Worm (Caenorhabditis elegans) whole organism, L3 larva: ENCODE results near the gene enol-1.

Experiments
- R02D3.7 ChIP-seq: fragments of 150-350 bp; optimal IDR thresholded peaks from 2 replicates; lab custom pipeline; 2014; ENCODE audit warnings: missing biosample characterization, missing genetic modification characterization
- ZK546.5 ChIP-seq: sonication (generic microtip); optimal IDR thresholded peaks from 2 replicates; lab custom pipeline; 2017; ENCODE audit warnings: missing biosample characterization, missing genetic modification characterization
- aly-2 ChIP-seq: fragments of 150-350 bp; optimal IDR thresholded peaks from 2 replicates; lab custom pipeline; 2014; ENCODE audit warnings: missing biosample characterization, missing genetic modification characterization
- ceh-16 ChIP-seq: sonication (generic microtip); optimal IDR thresholded peaks from 2 replicates; lab custom pipeline; 2017; ENCODE audit warnings: missing biosample characterization, missing genetic modification characterization
- ceh-82 ChIP-seq: fragments of 150-350 bp; optimal IDR thresholded peaks from 2 replicates; lab custom pipeline; 2014; ENCODE audit warnings: missing biosample characterization, missing genetic modification characterization
- daf-12 ChIP-seq: fragments of 150-350 bp; optimal IDR thresholded peaks from 2 replicates; lab custom pipeline; 2014; ENCODE audit warnings: missing biosample characterization, missing genetic modification reagents, missing genetic modification characterization
- elt-1 ChIP-seq: fragments of 150-350 bp; optimal IDR thresholded peaks from 2 replicates; lab custom pipeline; 2014; ENCODE audit warnings: missing biosample characterization, missing genetic modification characterization
- elt-2 ChIP-seq: sonication (generic microtip); optimal IDR thresholded peaks from 2 replicates; lab custom pipeline; 2016; ENCODE audit warnings: missing genetic modification reagents, mild to moderate bottlenecking, missing genetic modification characterization, missing compliant biosample characterization
- eor-1 ChIP-seq, 2 experiments: fragments of 150-350 bp; optimal IDR thresholded peaks; 2 replicates each; lab custom pipeline; 2014 to 2018; ENCODE audit warnings: missing biosample characterization in 2 of 2, missing genetic modification characterization in 2 of 2
- fkh-10 ChIP-seq: sonication (generic microtip); optimal IDR thresholded peaks from 2 replicates; lab custom pipeline; 2017; ENCODE audit warnings: missing biosample characterization, missing genetic modification reagents, missing genetic modification characterization
- fkh-2 ChIP-seq: fragments of 150-350 bp; optimal IDR thresholded peaks from 2 replicates; lab custom pipeline; 2014; ENCODE audit warnings: missing biosample characterization, missing genetic modification reagents, missing genetic modification characterization
- fos-1 ChIP-seq: fragments of 150-350 bp; optimal IDR thresholded peaks from 2 replicates; lab custom pipeline; 2014; ENCODE audit warnings: missing biosample characterization, missing genetic modification characterization
- jun-1 ChIP-seq: fragments of 150-350 bp; optimal IDR thresholded peaks from 2 replicates; lab custom pipeline; 2014; ENCODE audit warnings: missing biosample characterization, missing genetic modification reagents, missing genetic modification characterization
- lin-15B ChIP-seq: fragments of 150-350 bp; optimal IDR thresholded peaks from 2 replicates; lab custom pipeline; 2014; ENCODE audit warnings: missing biosample characterization, missing genetic modification characterization
- lin-39 ChIP-seq: fragments of 150-350 bp; optimal IDR thresholded peaks from 2 replicates; lab custom pipeline; 2018; ENCODE audit warnings: missing biosample characterization, missing genetic modification reagents, missing genetic modification characterization
- lsy-12 ChIP-seq: sonication (generic microtip); optimal IDR thresholded peaks from 2 replicates; lab custom pipeline; 2016; ENCODE audit warnings: mild to moderate bottlenecking, missing genetic modification characterization, missing compliant biosample characterization
- mml-1 ChIP-seq: fragments of 150-350 bp; sonication (generic microtip); optimal IDR thresholded peaks from 3 replicates; lab custom pipeline; 2014; ENCODE audit warnings: missing biosample characterization, missing genetic modification characterization
- nfya-1 ChIP-seq: sonication (generic microtip); optimal IDR thresholded peaks from 2 replicates; lab custom pipeline; 2017; ENCODE audit warnings: missing genetic modification characterization, mild to moderate bottlenecking, missing compliant biosample characterization, antibody characterized with exemption, moderate library complexity; ENCODE audit not compliant: insufficient read depth
- nhr-11 ChIP-seq: fragments of 150-350 bp; optimal IDR thresholded peaks from 2 replicates; lab custom pipeline; 2014; ENCODE audit warnings: missing biosample characterization, missing genetic modification characterization
- nhr-12 ChIP-seq: fragments of 150-350 bp; optimal IDR thresholded peaks from 2 replicates; lab custom pipeline; 2014; ENCODE audit warnings: missing biosample characterization, missing genetic modification characterization
- nhr-23 ChIP-seq: fragments of 150-350 bp; optimal IDR thresholded peaks from 2 replicates; lab custom pipeline; 2014; ENCODE audit warnings: missing biosample characterization, missing genetic modification reagents, missing genetic modification characterization
- nhr-237 ChIP-seq: fragments of 150-350 bp; optimal IDR thresholded peaks from 2 replicates; lab custom pipeline; 2014; ENCODE audit warnings: missing biosample characterization, missing genetic modification characterization
- nhr-25 ChIP-seq: sonication (generic microtip); optimal IDR thresholded peaks from 2 replicates; lab custom pipeline; 2017; ENCODE audit warnings: missing biosample characterization, missing genetic modification characterization
- nhr-43 ChIP-seq: sonication (generic microtip); optimal IDR thresholded peaks from 2 replicates; lab custom pipeline; 2016; ENCODE audit warnings: mild to moderate bottlenecking, missing genetic modification characterization, missing compliant biosample characterization; ENCODE audit not compliant: poor library complexity, severe bottlenecking
- nhr-67 ChIP-seq: fragments of 150-350 bp; optimal IDR thresholded peaks from 2 replicates; lab custom pipeline; 2014; ENCODE audit warnings: missing biosample characterization, missing genetic modification characterization
- pha-4 ChIP-seq: fragments of 150-350 bp; optimal IDR thresholded peaks from 2 replicates; lab custom pipeline; 2014; ENCODE audit warnings: missing biosample characterization, missing genetic modification reagents, missing genetic modification characterization
- pqm-1 ChIP-seq: fragments of 150-350 bp; optimal IDR thresholded peaks from 2 replicates; lab custom pipeline; 2017; ENCODE audit warnings: missing biosample characterization, missing genetic modification characterization, inconsistent platforms
- sea-2 ChIP-seq: fragments of 150-350 bp; sonication (generic microtip); optimal IDR thresholded peaks from 4 replicates; lab custom pipeline; 2014; ENCODE audit warnings: missing biosample characterization, missing genetic modification reagents, missing genetic modification characterization
- unc-39 ChIP-seq: sonication (generic microtip); optimal IDR thresholded peaks from 4 replicates; lab custom pipeline; 2017; ENCODE audit warnings: missing biosample characterization, missing genetic modification characterization
- unc-62 ChIP-seq: fragments of 150-350 bp; sonication (generic microtip); optimal IDR thresholded peaks from 4 replicates; lab custom pipeline; 2014; ENCODE audit warnings: missing biosample characterization, missing genetic modification reagents, missing genetic modification characterization
- zag-1 ChIP-seq: fragments of 150-350 bp; optimal IDR thresholded peaks from 2 replicates; lab custom pipeline; 2014; ENCODE audit warnings: missing biosample characterization, missing genetic modification characterization
- ztf-4 ChIP-seq: fragments of 150-350 bp; optimal IDR thresholded peaks from 2 replicates; lab custom pipeline; 2014; ENCODE audit warnings: missing biosample characterization, missing genetic modification characterization

Gene enol-1

DNA sequence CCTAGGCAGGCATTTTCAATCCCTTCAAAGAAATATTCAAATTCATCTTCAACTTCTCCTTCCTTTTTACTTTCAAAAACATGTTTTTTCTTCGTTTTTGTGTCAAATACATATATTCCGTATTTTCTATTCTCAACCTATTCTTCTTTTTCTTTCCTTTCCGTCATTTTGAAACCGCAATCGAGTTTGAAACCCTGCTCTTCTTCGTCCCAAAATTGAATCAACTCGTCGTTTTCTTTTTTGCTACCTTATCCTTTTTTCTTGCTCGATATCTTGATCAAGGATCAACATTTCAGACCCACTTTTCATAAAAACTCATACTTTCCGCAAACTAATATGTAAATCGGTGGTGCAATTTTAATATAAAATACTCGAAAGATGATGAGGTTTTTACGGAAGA is 14.4 kb downstream of the enol-1 start:
- TF ChIP-seq fkh-10 = peak; percentile 68
- no peak for TF ChIP-seq lin-39
- no peak for TF ChIP-seq elt-2 (tag; lab: Kevin White, UChicago)
- TF ChIP-seq, all 47 proteins: peak for 1

DNA sequence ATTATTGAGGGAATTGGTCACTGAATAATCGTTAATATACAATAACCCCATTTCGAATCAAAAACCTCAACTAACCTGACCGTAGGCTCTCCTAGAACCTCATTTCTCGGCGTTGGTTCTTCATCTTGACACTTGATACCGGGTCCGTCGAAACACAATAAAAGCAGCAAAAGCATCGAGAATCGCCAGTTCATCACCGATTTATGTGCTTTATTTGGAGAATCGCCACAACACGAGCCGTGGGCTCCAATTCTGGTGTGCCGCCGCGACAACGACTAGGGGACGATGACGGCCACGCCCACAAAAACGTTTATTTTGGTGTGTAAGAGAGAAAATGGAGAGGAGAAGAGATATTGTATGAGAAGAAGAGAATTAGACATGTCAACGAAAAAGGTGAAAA is 16.6 kb downstream of the enol-1 start, which contains the start of gene cutl-15:
Gene cutl-15 (minus strand): TSS at position 298 of the 400 bp plus-strand sequence.
- TF ChIP-seq jun-1 (tag; lab: Kevin White, UChicago) (no peak), nhr-237 (tag; lab: Kevin White, UChicago) (no peak), pqm-1 (tag; lab: Kevin White, UChicago) (no peak), nhr-67 (tag; lab: Kevin White, UChicago) (no peak)

DNA sequence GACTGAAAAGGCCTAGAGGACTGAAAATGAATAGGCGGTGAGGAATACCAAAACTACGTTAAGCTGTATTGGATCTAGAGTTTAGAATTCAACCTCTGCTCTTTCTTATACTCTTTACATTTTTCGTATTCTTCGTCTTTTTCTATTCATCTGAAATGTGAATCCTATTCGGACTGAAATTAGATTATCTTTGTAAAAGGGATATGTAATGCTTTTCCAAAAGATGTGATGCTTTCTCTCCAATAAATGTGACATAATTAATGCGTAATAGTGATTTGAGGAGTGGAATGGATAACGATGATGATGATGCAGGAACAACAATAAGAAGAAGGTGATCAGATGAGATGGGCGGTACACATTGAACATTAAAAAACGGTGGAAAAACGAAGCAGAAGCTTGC is 17.8 kb downstream of the enol-1 start:
- TF ChIP-seq unc-62 (GFP tag; lab: Kevin White, UChicago) (no peak), sea-2 (GFP tag; lab: Kevin White, UChicago) (no peak), elt-2 (tag; lab: Kevin White, UChicago) (no peak), nhr-11 (no peak), nhr-12 (tag; lab: Kevin White, UChicago) (no peak), nfya-1 (tag; lab: Kevin White, UChicago) (no peak), R02D3.7 (tag; lab: Kevin White, UChicago) (no peak), lin-39 (no peak)
- TF ChIP-seq, all 47 proteins: peak for 0

DNA sequence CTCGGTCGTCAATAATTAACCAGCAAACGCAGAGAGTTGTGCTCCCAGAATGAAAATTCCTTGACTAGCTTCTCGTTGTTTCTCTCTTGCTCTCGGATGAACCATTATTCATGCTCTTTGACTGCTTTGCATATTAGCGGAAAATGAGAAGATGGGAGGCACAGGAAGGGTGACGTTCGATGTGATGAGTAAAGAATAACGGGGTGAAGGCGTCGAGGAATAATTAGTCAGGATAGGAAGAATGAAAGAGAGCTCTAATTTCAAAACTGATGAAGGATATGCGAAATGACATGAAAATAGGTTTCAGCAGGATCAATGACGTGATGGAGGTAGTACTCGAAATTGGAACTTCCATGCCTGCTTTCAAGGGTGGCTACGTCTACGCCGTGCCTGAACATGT is 20.5 kb downstream of the enol-1 start:
- no peak for TF ChIP-seq ceh-16 (tag; lab: Kevin White, UChicago)
- no peak for TF ChIP-seq ZK546.5
- no peak for TF ChIP-seq nhr-23 (tag; lab: Kevin White, UChicago)
- TF ChIP-seq unc-62 (GFP tag; lab: Kevin White, UChicago) = no peak
- TF ChIP-seq ceh-82 (tag; lab: Kevin White, UChicago) = no peak
- no peak for TF ChIP-seq ztf-4 (tag; lab: Kevin White, UChicago)
- TF ChIP-seq eor-1 (tag; optimal IDR thresholded peaks at IDR 0.05; lab: Kevin White, UChicago) = no peak
- TF ChIP-seq fkh-10 = no peak
- TF ChIP-seq R02D3.7 (tag; lab: Kevin White, UChicago) = no peak
- TF ChIP-seq pqm-1 (tag; lab: Kevin White, UChicago) = no peak
- no peak for TF ChIP-seq nhr-237 (tag; lab: Kevin White, UChicago)
- no peak for TF ChIP-seq fkh-2 (tag; lab: Kevin White, UChicago)

DNA sequence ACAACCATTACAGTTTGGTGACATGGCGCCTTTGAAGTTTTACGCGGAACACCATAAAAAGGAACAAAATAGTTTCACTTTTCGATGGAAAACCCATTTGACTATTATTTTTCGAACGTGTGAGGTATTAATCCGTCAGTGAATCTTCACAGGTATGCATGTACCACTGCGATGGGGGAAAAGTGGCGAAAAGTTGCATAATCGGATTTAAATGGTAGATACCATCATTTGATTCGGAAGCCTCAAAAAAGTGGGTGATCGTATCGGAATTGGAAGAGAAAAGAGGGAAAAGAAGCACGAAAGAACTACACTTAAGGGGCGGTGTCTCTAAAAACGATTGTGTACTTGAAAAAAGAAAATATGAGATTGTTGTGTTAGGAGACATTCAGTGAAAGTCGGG is 22.9 kb downstream of the enol-1 start:
- TF ChIP-seq mml-1 = no peak
- peak; percentile 64 for TF ChIP-seq elt-1
- TF ChIP-seq aly-2 (tag; lab: Kevin White, UChicago) = no peak
- TF ChIP-seq ceh-82 (tag; lab: Kevin White, UChicago) = no peak
- no peak for TF ChIP-seq zag-1 (tag; lab: Kevin White, UChicago)
- no peak for TF ChIP-seq lin-39
- no peak for TF ChIP-seq lsy-12 (tag; lab: Kevin White, UChicago)
- TF ChIP-seq R02D3.7 (tag; lab: Kevin White, UChicago) = no peak
- TF ChIP-seq nhr-25 (tag; lab: Kevin White, UChicago) = peak; percentile 8
- no peak for TF ChIP-seq nhr-43 (tag; lab: Kevin White, UChicago)

DNA sequence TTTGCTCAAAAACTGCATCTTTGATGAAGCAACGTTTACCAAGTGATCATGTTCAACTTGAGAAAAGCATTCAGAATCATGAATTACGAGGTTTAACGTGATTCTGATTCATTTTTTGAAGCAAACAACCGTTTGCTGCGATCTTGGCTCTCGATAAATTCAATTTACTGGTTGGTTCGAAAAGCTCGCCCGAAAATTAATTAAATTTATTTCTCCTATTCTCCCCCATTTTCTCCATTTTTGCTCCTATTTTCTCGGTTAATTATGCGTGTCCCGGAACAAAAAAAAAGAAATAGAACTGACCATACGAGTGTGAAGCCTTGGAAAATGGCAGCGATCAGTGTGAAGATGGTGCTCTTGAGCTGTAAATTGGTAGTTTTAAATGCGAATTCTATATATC is 26.1 kb downstream of the enol-1 start:
- TF ChIP-seq unc-62 (GFP tag; lab: Kevin White, UChicago) (no peak), jun-1 (tag; lab: Kevin White, UChicago) (no peak), pha-4 (no peak), lin-15B (tag; lab: Kevin White, UChicago) (no peak), daf-12 (no peak), mml-1 (no peak), fkh-2 (tag; lab: Kevin White, UChicago) (no peak), fos-1 (no peak), unc-39 (tag; lab: Kevin White, UChicago) (no peak)
